Worm (Caenorhabditis elegans) whole organism, midembryonic: Measurements from ENCODE around the gene skr-5.

Source experiments
- cog-1 ChIP-seq: sonication (generic microtip); optimal IDR thresholded peaks from 2 replicates; lab custom pipeline; 2016; ENCODE audit warnings: missing genetic modification characterization, missing compliant biosample characterization
- flt-1 ChIP-seq: fragments of 200-800 bp; sonication (Bioruptor generic); IDR thresholded peaks from 2 replicates; pipeline ENCODE4 v1.3.6; 2022; ENCODE audit warnings: missing genetic modification characterization, missing compliant biosample characterization
- klf-2 ChIP-seq: fragments of 200-800 bp; sonication (Bioruptor generic); conservative IDR thresholded peaks from 2 replicates; pipeline ENCODE4 v1.3.6; 2022; ENCODE audit warnings: missing genetic modification reagents, missing genetic modification characterization, missing compliant biosample characterization
- med-1 ChIP-seq: sonication (generic microtip); optimal IDR thresholded peaks from 2 replicates; lab custom pipeline; 2017; ENCODE audit warnings: missing genetic modification characterization, mild to moderate bottlenecking, missing compliant biosample characterization, antibody characterized with exemption, missing genetic modification reagents; ENCODE audit not compliant: insufficient read depth
- ztf-23 ChIP-seq: fragments of 200-800 bp; sonication (Bioruptor generic); IDR thresholded peaks from 2 replicates; pipeline ENCODE4 v1.3.6; 2022; ENCODE audit warnings: missing genetic modification reagents, missing genetic modification characterization, missing compliant biosample characterization
- ztf-29 ChIP-seq: fragments of 200-800 bp; sonication (Bioruptor generic); IDR thresholded peaks from 2 replicates; pipeline ENCODE4 v1.3.6; 2022; ENCODE audit warnings: missing genetic modification reagents, missing genetic modification characterization, missing compliant biosample characterization

- TF ChIP-seq ztf-23 (GFP tag; lab: Robert Waterston, UW) (no peak), cog-1 (tag; lab: Kevin White, UChicago) (no peak), flt-1 (GFP tag; lab: Robert Waterston, UW) (no peak), med-1 (no peak), ztf-29 (GFP tag; lab: Robert Waterston, UW) (no peak), klf-2 (GFP tag; lab: Robert Waterston, UW) (no peak)
Measured at ce11 chrV:17379932-17380331, 32.2 kb downstream of the skr-5 start, which contains the start of gene Y20C6A.4.
